Worm (Caenorhabditis elegans) whole organism, L1 larva: Measurements from ENCODE around the gene C05C9.3.

Source experiments
- C16A3.4 ChIP-seq: fragments of 150-350 bp; optimal IDR thresholded peaks from 2 replicates; lab custom pipeline; 2014; ENCODE audit warnings: missing biosample characterization, missing genetic modification characterization
- ceh-63 ChIP-seq: fragments of 200-800 bp; sonication (Bioruptor generic); optimal IDR thresholded peaks from 2 replicates; lab custom pipeline; 2018; ENCODE audit warnings: mild to moderate bottlenecking, missing genetic modification characterization, missing compliant biosample characterization
- efl-3 ChIP-seq: fragments of 200-800 bp; sonication (Bioruptor generic); optimal IDR thresholded peaks from 2 replicates; lab custom pipeline; 2018; ENCODE audit warnings: mild to moderate bottlenecking, missing genetic modification characterization, missing compliant biosample characterization
- fkh-8 ChIP-seq: sonication (generic microtip); optimal IDR thresholded peaks from 2 replicates; lab custom pipeline; 2016; ENCODE audit warnings: mild to moderate bottlenecking, missing genetic modification characterization, missing compliant biosample characterization
- isw-1 ChIP-seq: fragments of 200-800 bp; sonication (Bioruptor generic); IDR thresholded peaks from 2 replicates; pipeline ENCODE4 v1.3.6; 2022; ENCODE audit warnings: missing genetic modification characterization, missing compliant biosample characterization
- lin-13 ChIP-seq: fragments of 150-350 bp; optimal IDR thresholded peaks from 2 replicates; lab custom pipeline; 2014; ENCODE audit warnings: missing biosample characterization, missing genetic modification reagents, missing genetic modification characterization
- lir-3 ChIP-seq: sonication (generic microtip); optimal IDR thresholded peaks from 2 replicates; lab custom pipeline; 2016; ENCODE audit warnings: mild to moderate bottlenecking, missing genetic modification characterization, moderate library complexity, missing compliant biosample characterization; ENCODE audit not compliant: poor library complexity
- nhr-11 ChIP-seq: fragments of 150-350 bp; optimal IDR thresholded peaks from 2 replicates; lab custom pipeline; 2014; ENCODE audit warnings: missing biosample characterization, missing genetic modification characterization
- nhr-12 ChIP-seq: sonication (generic microtip); optimal IDR thresholded peaks from 2 replicates; lab custom pipeline; 2017; ENCODE audit warnings: missing biosample characterization, missing genetic modification characterization
- nhr-76 ChIP-seq: sonication (generic microtip); optimal IDR thresholded peaks from 2 replicates; lab custom pipeline; 2017; ENCODE audit warnings: missing biosample characterization, missing genetic modification characterization
- unc-130 ChIP-seq: fragments of 150-350 bp; optimal IDR thresholded peaks from 2 replicates; lab custom pipeline; 2017; ENCODE audit warnings: missing biosample characterization, missing genetic modification characterization, inconsistent platforms
- unc-62 ChIP-seq: fragments of 150-350 bp; optimal IDR thresholded peaks from 2 replicates; lab custom pipeline; 2014; ENCODE audit warnings: missing biosample characterization, missing genetic modification reagents, missing genetic modification characterization
- unc-86 ChIP-seq: sonication (generic microtip); optimal IDR thresholded peaks from 2 replicates; lab custom pipeline; 2016; ENCODE audit warnings: missing genetic modification characterization, missing compliant biosample characterization
- vab-15 ChIP-seq: sonication (generic microtip); optimal IDR thresholded peaks from 2 replicates; lab custom pipeline; 2017; ENCODE audit warnings: missing genotype, mild to moderate bottlenecking, missing genetic modification characterization, missing compliant biosample characterization

DNA sequence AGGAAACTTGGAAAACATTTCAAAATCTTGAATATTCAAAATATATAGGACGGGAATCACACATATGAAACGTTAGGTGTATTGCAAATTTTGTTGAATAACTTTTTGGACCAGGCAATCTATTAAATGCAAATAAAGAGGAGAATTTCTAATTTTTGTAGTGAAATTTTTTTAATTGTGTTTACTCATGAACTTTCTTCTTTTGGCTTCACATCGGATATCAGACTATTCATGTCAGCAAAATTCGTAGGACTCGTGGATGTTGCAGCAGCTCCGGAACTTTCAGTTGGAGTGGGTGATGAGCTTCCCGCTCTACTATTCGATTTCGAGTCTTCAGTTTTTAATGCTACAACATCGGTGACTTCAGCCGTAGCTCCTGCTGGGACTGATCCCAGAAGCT lies 30.2 kb downstream of the C05C9.3 start:
- TF ChIP-seq lin-13 (GFP tag; lab: Kevin White, UChicago) (no peak), nhr-76 (tag; lab: Kevin White, UChicago) (no peak), vab-15 (tag; lab: Kevin White, UChicago) (no peak), lir-3 (tag; lab: Kevin White, UChicago) (no peak), isw-1 (GFP tag; lab: Robert Waterston, UW) (no peak), unc-86 (no peak), C16A3.4 (no peak), nhr-12 (tag; lab: Kevin White, UChicago) (no peak), ceh-63 (GFP tag; lab: Kevin White, UChicago) (no peak), fkh-8 (no peak), unc-130 (tag; lab: Kevin White, UChicago) (no peak), efl-3 (GFP tag; lab: Kevin White, UChicago) (no peak), unc-62 (no peak), nhr-11 (tag; lab: Kevin White, UChicago) (no peak)
